Worm (Caenorhabditis elegans): ENCODE measurements around the gene ntl-2.
A peak's percentile ranks its signal among the peaks of the same experiment; 100 is the strongest.

Gene ntl-2

DNA sequence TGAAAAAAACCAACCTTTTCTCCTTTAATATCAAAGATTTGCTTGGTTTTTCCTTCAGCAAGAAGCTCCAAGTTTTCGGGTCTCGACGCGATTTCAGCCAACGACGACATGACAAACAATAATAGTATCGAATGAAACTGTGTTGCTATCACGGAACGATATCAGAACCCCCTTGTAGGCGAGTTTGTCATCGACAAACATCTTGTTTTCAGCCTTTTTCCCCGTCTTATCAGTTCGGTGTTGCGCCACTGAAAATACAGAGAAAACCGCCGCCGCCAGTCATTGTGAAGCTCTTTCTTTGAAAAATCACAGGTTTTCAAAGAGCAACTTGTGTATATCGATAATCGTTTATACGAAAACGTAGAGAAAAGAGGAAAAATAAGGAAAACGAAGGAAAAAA is 3.9 kb downstream of the ntl-2 start, which contains the start of gene paic-1 (continued):
- TF ChIP-seq dmd-8 (GFP tag; IDR thresholded peaks at IDR 0.05) (0 out of 2 replicates have a peak, but pooled peaks have one; percentile 18), ama-1 (optimal IDR thresholded peaks at IDR 0.05) (peak; percentile 80), T26A8.4 (GFP tag; IDR thresholded peaks at IDR 0.05) (peak; percentile 27; the same call in 1 of the 2 replicates), mxl-2 (GFP tag; conservative IDR thresholded peaks at IDR 0.05) (no peak), zip-2 (tag; optimal IDR thresholded peaks at IDR 0.05) (peak; percentile 41), hlh-11 (tag; optimal IDR thresholded peaks at IDR 0.05) (peak; percentile 16)

DNA sequence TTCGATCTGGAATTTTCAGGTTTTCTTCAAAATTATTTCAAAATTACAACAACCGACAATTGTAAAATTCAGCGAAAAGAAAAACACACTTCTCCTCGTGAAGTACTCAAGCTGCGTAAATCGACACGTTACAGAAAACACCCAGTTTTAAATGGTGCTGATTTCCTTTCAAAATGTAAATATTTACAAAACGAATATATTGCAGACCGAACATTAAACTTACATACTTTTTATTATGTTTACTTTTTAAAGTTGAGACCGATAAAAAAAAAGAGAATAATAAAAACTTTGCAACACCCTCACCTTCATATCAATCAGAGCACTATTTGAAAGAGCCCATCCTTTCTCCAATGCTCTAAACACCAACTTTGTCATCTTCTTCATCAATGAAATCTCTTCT is 5.4 kb downstream of the ntl-2 start:
- TF ChIP-seq fkh-10 (GFP tag; optimal IDR thresholded peaks at IDR 0.05) (no peak), daf-16 (GFP tag; optimal IDR thresholded peaks at IDR 0.05) (no peak), daf-16 (tag; optimal IDR thresholded peaks at IDR 0.05) (peak; percentile 56), ceh-44 (GFP tag; IDR thresholded peaks at IDR 0.05) (no peak)

- no peak for TF ChIP-seq mxl-2 (GFP tag; conservative IDR thresholded peaks at IDR 0.05)
- TF ChIP-seq aha-1 (tag): peak; percentile 96
- TF ChIP-seq nhr-11 (tag; optimal IDR thresholded peaks at IDR 0.05): no peak
- no peak for TF ChIP-seq lin-15B (tag; optimal IDR thresholded peaks at IDR 0.05)
- no peak for TF ChIP-seq nhr-10 (tag; optimal IDR thresholded peaks at IDR 0.05)
- no peak for TF ChIP-seq lin-1 (GFP tag; IDR thresholded peaks at IDR 0.05)
- TF ChIP-seq mep-1 (tag; optimal IDR thresholded peaks at IDR 0.05): no peak
- no peak for TF ChIP-seq spr-3 (GFP tag; optimal IDR thresholded peaks at IDR 0.05)
- TF ChIP-seq fkh-10 (GFP tag; optimal IDR thresholded peaks at IDR 0.05): no peak
These were observed 6.5 kb downstream of the ntl-2 start for ce11 chrII:4369715-4370114.

DNA sequence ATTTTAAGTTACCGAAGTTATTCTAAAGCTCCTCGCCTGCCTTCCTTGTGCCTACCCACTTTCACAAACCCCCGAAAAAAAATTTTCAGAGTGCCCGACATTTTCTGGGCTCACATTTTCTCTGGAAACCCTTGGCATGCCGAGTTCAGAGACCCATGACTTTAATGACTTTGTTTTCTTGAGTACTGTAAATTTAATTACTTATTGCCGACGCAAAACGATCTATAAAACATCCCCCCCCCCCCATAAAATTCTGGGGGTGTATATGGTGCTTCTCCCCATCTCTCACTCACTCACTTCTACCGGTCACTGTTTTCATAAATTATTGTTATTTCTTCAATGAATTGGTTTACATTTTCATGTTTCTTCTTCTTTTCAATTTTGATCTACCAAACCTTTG is 8.3 kb downstream of the ntl-2 start, which contains the start of gene try-9:
TSS of gene try-9 (plus strand) at position 301 of the 400 bp plus-strand sequence.
- TF ChIP-seq mep-1 (tag; optimal IDR thresholded peaks at IDR 0.05) (no peak), ZK337.2 (GFP tag; IDR thresholded peaks at IDR 0.05) (no peak), aha-1 (tag) (peak; percentile 38), mdt-29 (GFP tag; IDR thresholded peaks at IDR 0.05) (no peak), duxl-1 (tag; optimal IDR thresholded peaks at IDR 0.05; ENCODE audit: poor library complexity) (no peak), daf-12 (tag; optimal IDR thresholded peaks at IDR 0.05) (no peak), mdl-1 (tag; optimal IDR thresholded peaks at IDR 0.05) (no peak), php-3 (GFP tag; IDR thresholded peaks at IDR 0.05) (0 out of 2 replicates have a peak, but pooled peaks have one; percentile 26), unc-39 (tag; optimal IDR thresholded peaks at IDR 0.05) (no peak), lin-1 (GFP tag; IDR thresholded peaks at IDR 0.05) (no peak), mes-2 (tag; optimal IDR thresholded peaks at IDR 0.05; ENCODE audit: poor library complexity, severe bottlenecking) (no peak), spr-1 (tag; optimal IDR thresholded peaks at IDR 0.05) (no peak), zip-11 (GFP tag; IDR thresholded peaks at IDR 0.05) (no peak), nhr-42 (GFP tag; IDR thresholded peaks at IDR 0.05) (no peak)

DNA sequence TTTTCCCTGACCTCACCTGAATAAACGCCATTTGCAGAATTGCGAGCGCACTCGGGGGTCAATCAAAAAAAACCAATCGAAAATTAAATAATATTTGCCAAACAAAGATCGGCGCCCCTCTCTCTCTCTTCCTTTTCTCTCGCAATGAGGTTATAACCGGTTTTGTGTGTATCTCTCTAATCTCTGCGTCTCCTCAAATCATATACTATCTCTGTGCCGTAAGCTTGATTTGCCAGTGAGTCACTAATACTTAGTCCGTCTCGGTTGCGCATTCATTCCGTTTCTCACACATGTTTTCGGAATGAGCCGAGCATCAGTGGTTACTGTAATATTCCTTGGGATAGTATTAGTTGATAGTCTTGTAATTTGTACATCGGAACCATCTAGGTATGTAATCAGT is 14.2 kb downstream of the ntl-2 start:
- TF ChIP-seq ZK546.5 (tag; optimal IDR thresholded peaks at IDR 0.05) (no peak), Y5F2A.4 (GFP tag; optimal IDR thresholded peaks at IDR 0.05) (no peak), attf-4 (tag; optimal IDR thresholded peaks at IDR 0.05) (no peak), unc-62 (GFP tag; optimal IDR thresholded peaks at IDR 0.05 in 1 of 2) (peak in 1 of 2 experiments; percentile 65), unc-62 (tag; optimal IDR thresholded peaks at IDR 0.05) (no peak)

DNA sequence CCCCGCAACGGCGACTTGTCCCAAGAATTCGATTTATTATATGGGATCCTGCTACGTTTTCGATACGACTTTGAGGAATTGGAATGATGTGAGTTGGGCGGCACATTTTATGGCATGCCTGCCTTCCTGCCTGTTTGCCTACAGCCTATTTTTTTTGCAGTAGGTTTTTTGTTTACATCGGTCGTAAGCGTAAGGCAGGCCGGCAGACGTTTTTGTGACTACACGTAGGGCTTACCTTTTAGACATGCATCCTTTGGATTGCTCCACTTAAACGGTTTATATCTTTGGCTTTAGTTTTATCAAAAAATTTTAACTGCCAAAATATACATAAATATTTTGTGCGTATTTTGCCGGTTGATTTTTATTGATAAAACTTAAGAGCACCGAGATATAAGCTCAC is 17.0 kb downstream of the ntl-2 start:
- no peak for TF ChIP-seq snpc-4 (tag; optimal IDR thresholded peaks at IDR 0.05)
- no peak for TF ChIP-seq mep-1 (tag; optimal IDR thresholded peaks at IDR 0.05)
- peak; percentile 91 for TF ChIP-seq aha-1 (tag)
